Worm (Caenorhabditis elegans): Measurements from ENCODE around the gene clec-122.

DNA sequence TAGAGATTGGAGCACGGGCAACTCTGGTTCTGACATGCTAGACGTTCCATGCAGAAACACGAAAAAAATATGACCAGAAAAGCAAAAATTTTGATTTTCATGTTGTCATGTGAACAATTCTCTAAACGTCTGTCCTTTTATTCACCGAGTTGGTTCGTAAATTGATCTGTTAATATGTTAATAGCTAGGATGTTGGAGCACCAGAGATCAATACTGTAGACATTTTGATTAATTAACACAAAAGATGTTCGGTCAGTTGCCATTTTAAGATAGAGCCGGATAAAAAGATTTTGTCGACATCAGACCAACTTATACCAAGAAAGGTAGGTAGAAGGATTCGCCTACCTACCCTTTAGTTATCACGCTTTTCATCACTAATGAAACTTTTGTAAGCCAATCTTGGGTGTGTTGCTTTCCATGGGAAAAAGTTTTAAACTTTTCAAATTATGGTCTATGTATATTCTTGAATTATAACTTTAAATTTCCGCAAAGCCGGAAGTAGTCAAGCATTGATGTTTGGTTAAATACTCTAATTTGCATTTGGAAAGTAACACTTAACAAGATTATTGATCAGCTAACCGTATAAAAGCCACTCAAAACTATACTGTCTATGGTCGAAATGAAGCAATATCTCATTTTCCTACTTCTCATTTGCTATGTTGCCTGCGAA, 43.8 kb downstream of the clec-122 start, which contains the start of the genes T10D4.11 and T10D4.1:
- TF ChIP-seq pqm-1 (tag; optimal IDR thresholded peaks at IDR 0.05): no peak
- no peak for TF ChIP-seq nhr-11 (tag; optimal IDR thresholded peaks at IDR 0.05)
- no peak for TF ChIP-seq duxl-1 (tag; optimal IDR thresholded peaks at IDR 0.05; ENCODE audit: poor library complexity)
- TF ChIP-seq skn-1 (tag; optimal IDR thresholded peaks at IDR 0.05): no peak
- TF ChIP-seq nhr-6 (tag; optimal IDR thresholded peaks at IDR 0.05): no peak
- TF ChIP-seq F49E8.2 (tag; optimal IDR thresholded peaks at IDR 0.05; ENCODE audit: borderline replicate concordance): no peak
- no peak for TF ChIP-seq unc-39 (tag; optimal IDR thresholded peaks at IDR 0.05)
- TF ChIP-seq attf-4 (tag; optimal IDR thresholded peaks at IDR 0.05): no peak
- TF ChIP-seq mep-1 (tag; optimal IDR thresholded peaks at IDR 0.05): no peak
- no peak for TF ChIP-seq snpc-1.2 (GFP tag; IDR thresholded peaks at IDR 0.05)
- no peak for TF ChIP-seq aly-2 (tag; optimal IDR thresholded peaks at IDR 0.05)
- no peak for TF ChIP-seq ces-1 (GFP tag; optimal IDR thresholded peaks at IDR 0.05)
- no peak for TF ChIP-seq arid-1 (GFP tag; conservative IDR thresholded peaks at IDR 0.05)
- no peak for TF ChIP-seq lsy-2 (tag; optimal IDR thresholded peaks at IDR 0.05)

Measured in whole organism, L4 larva.